Fruit fly (Drosophila melanogaster) whole organism, wandering third instar larva: ENCODE data around the gene CG16781.

Source experiments
- h ChIP-seq: fragments of 200-800 bp; sonication (Bioruptor generic); optimal IDR thresholded peaks from 3 replicates; lab custom pipeline; 2016; ENCODE audit warnings: missing biosample characterization, mild to moderate bottlenecking, missing genetic modification characterization
- usp ChIP-seq: fragments of >200 bp; optimal IDR thresholded peaks from 2 replicates; lab custom pipeline; 2017; ENCODE audit warnings: missing biosample characterization, missing genetic modification characterization

DNA sequence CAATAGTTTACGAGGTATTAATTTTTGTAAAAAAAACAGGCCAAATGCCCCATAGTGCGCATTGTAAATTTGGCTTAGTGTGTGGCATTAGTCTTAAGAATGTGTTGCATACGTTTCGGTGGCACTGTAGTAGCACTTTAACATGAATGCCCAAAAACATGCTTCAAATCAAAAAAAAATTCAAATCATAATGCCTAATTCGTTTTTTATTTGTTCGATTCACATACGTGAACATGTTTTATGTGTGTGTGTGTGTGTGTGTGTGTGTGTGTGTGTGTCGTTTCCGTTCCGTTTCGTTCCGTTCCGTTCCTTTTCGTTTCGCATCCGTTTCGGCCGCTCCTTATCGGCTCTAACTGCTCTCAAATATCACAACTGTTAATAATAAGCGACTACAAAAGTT, 1.7 kb upstream of the CG16781 start:
- TF ChIP-seq usp (GFP tag; lab: Kevin White, UChicago) (no peak), h (GFP tag; lab: Kevin White, UChicago) (no peak)
